Worm (Caenorhabditis elegans): ENCODE results near the gene Y67D2.2.

Y67D2.2 gene

ce11 chrIII:1600670-1601194 is 42.1 kb downstream of the Y67D2.2 start, which contains the start of gene sms-3 (continued):
- no peak for TF ChIP-seq ceh-2 (tag; optimal IDR thresholded peaks at IDR 0.05)
- no peak for TF ChIP-seq sdc-2 (tag; optimal IDR thresholded peaks at IDR 0.05)
- TF ChIP-seq pat-9 (tag; optimal IDR thresholded peaks at IDR 0.05): peak; percentile 10
- no peak for TF ChIP-seq ets-4 (tag; optimal IDR thresholded peaks at IDR 0.05)
- no peak for TF ChIP-seq ceh-9 (tag; optimal IDR thresholded peaks at IDR 0.05)
- TF ChIP-seq nfya-1 (tag; optimal IDR thresholded peaks at IDR 0.05): no peak

ce11 chrIII:1601464-1602169 is 43.0 kb downstream of the Y67D2.2 start:
- TF ChIP-seq tbx-2 (tag; optimal IDR thresholded peaks at IDR 0.05) (peak; percentile 19), ceh-19 (GFP tag; optimal IDR thresholded peaks at IDR 0.05) (peak; percentile 66), K02D7.2 (tag; optimal IDR thresholded peaks at IDR 0.05) (peak; percentile 65), C08G9.2 (tag; optimal IDR thresholded peaks at IDR 0.05) (peak; percentile 54), ets-4 (tag; optimal IDR thresholded peaks at IDR 0.05) (no peak), fkh-10 (GFP tag; optimal IDR thresholded peaks at IDR 0.05) (no peak), hlh-6 (tag; optimal IDR thresholded peaks at IDR 0.05) (peak; percentile 70), elt-2 (tag; optimal IDR thresholded peaks at IDR 0.05) (peak; percentile 52), eyg-1 (tag; optimal IDR thresholded peaks at IDR 0.05) (no peak), Y22D7AL.16 (tag; optimal IDR thresholded peaks at IDR 0.05) (peak; percentile 68), F13H6.1 (tag; optimal IDR thresholded peaks at IDR 0.05) (no peak), pha-2 (tag; optimal IDR thresholded peaks at IDR 0.05) (no peak), ama-1 (optimal IDR thresholded peaks at IDR 0.05) (no peak), ttx-3 (tag; optimal IDR thresholded peaks at IDR 0.05) (peak; percentile 25), odd-2 (tag; optimal IDR thresholded peaks at IDR 0.05) (peak; percentile 43), fax-1 (tag; optimal IDR thresholded peaks at IDR 0.05) (peak; percentile 21), unc-42 (tag; optimal IDR thresholded peaks at IDR 0.05) (no peak), C38D4.7 (GFP tag; optimal IDR thresholded peaks at IDR 0.05) (peak; percentile 52), unc-86 (tag; optimal IDR thresholded peaks at IDR 0.05) (peak; percentile 28), syd-9 (tag; optimal IDR thresholded peaks at IDR 0.05) (peak; percentile 62), ceh-22 (tag; optimal IDR thresholded peaks at IDR 0.05) (no peak), hlh-15 (tag; optimal IDR thresholded peaks at IDR 0.05) (no peak), pat-9 (tag; optimal IDR thresholded peaks at IDR 0.05) (peak; percentile 74), T23F11.4 (GFP tag; optimal IDR thresholded peaks at IDR 0.05) (peak; percentile 49), unc-55 (GFP tag; optimal IDR thresholded peaks at IDR 0.05) (no peak), ahr-1 (tag; optimal IDR thresholded peaks at IDR 0.05) (no peak), pros-1 (tag; optimal IDR thresholded peaks at IDR 0.05) (no peak), nhr-11 (tag; optimal IDR thresholded peaks at IDR 0.05) (no peak), ceh-9 (tag; optimal IDR thresholded peaks at IDR 0.05) (no peak), tbx-7 (tag; optimal IDR thresholded peaks at IDR 0.05) (no peak), lim-6 (tag; optimal IDR thresholded peaks at IDR 0.05) (peak; percentile 21), gmeb-2 (tag; optimal IDR thresholded peaks at IDR 0.05) (peak; percentile 75), fkh-6 (tag; optimal IDR thresholded peaks at IDR 0.05) (peak; percentile 69), sox-4 (tag; optimal IDR thresholded peaks at IDR 0.05) (peak; percentile 74), ceh-31 (tag; optimal IDR thresholded peaks at IDR 0.05) (peak; percentile 47), sox-2 (GFP tag; IDR thresholded peaks at IDR 0.05) (no peak), ceh-14 (tag; optimal IDR thresholded peaks at IDR 0.05) (peak; percentile 74), pag-3 (tag; optimal IDR thresholded peaks at IDR 0.05; ENCODE audit: borderline replicate concordance) (no peak), elt-4 (tag; optimal IDR thresholded peaks at IDR 0.05) (no peak), ceh-18 (tag; optimal IDR thresholded peaks at IDR 0.05) (peak; percentile 62), npax-4 (tag; optimal IDR thresholded peaks at IDR 0.05) (peak; percentile 50), hlh-8 (tag; optimal IDR thresholded peaks at IDR 0.05) (no peak), che-1 (tag; optimal IDR thresholded peaks at IDR 0.05) (peak; percentile 78), zip-5 (tag; optimal IDR thresholded peaks at IDR 0.05) (peak; percentile 37), ceh-2 (tag; optimal IDR thresholded peaks at IDR 0.05) (peak; percentile 18), unc-3 (GFP tag; conservative IDR thresholded peaks at IDR 0.05) (peak; percentile 63; the same call in 1 of the 2 replicates), unc-3 (tag; optimal IDR thresholded peaks at IDR 0.05) (no peak), dmd-4 (tag; optimal IDR thresholded peaks at IDR 0.05; ENCODE audit: borderline replicate concordance) (peak; percentile 55)
